Fruit fly (Drosophila melanogaster): ENCODE results near the gene SrpRbeta.

SrpRbeta gene

DNA sequence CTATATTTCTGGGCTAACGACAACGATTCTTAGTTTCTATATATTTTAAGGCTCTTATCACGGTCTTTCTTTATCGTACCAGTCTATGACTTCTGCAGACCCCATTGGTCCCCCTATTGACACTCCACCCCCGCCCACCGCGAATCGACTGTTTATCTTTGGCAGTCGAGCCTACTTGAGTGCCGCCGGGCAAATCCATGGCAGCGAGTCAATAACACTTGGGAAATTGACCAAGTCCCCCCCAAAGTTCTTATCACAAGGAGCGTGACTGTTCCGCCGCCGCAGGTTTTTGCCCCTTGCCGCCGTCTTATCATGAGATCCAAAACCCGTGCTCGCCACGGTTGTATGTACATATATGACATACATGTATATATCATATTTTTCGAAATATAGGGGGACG, 20.4 kb downstream of the SrpRbeta start:
- TF ChIP-seq CG15710 (tag; optimal IDR thresholded peaks at IDR 0.05) (no peak), CG32121 (GFP tag; IDR thresholded peaks at IDR 0.05) (peak; percentile 32; the same call in 1 of the 2 replicates), fd96Ca (GFP tag; IDR thresholded peaks at IDR 0.05) (0 out of 3 replicates have a peak, but pooled peaks have one; percentile 13), CG13204 (GFP tag; optimal IDR thresholded peaks at IDR 0.05) (no peak), EcR (GFP tag; optimal IDR thresholded peaks at IDR 0.05) (peak; percentile 82), CG12605 (GFP tag; IDR thresholded peaks at IDR 0.05) (no peak), CG8159 (tag; optimal IDR thresholded peaks at IDR 0.05) (no peak)

DNA sequence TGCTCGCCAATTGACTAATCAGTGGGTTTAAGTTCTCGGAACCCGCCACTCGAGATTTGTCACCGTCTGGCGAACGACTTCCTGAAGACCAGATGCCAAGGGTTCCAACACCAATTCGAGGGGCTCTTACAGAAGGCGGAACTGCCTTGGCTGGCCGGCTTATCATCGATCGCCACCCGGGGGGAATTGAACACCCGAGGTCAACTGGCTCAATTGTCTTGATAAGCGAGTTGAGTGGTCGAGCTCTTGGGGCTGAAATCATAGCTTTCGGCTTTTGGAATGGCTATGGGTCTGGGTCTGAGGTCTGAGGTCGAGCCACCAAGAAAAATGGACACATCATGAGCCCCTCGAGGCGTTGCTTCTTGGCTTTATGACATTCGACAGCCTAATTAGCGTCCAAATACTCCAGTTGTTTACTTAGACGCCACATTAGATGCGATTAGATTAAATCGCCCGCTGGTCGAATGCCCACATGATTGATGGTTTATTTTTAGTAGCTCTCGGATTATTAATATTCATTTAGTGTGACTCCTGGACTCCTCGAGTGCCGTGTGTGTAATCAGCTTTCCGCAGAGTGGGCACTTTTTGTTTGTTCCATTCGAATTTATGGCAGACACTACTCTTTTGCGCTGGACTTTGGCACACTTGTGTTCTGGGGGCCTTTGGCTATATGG, 21.4 kb downstream of the SrpRbeta start:
- TF ChIP-seq CG4496 (GFP tag; IDR thresholded peaks at IDR 0.05) (0 out of 3 replicates have a peak, but pooled peaks have one; percentile 33), rn (GFP tag; IDR thresholded peaks at IDR 0.05) (no peak), fd96Ca (GFP tag; IDR thresholded peaks at IDR 0.05) (peak; percentile 19; the same call in 1 of the 3 replicates), CG8159 (tag; optimal IDR thresholded peaks at IDR 0.05) (no peak)

DNA sequence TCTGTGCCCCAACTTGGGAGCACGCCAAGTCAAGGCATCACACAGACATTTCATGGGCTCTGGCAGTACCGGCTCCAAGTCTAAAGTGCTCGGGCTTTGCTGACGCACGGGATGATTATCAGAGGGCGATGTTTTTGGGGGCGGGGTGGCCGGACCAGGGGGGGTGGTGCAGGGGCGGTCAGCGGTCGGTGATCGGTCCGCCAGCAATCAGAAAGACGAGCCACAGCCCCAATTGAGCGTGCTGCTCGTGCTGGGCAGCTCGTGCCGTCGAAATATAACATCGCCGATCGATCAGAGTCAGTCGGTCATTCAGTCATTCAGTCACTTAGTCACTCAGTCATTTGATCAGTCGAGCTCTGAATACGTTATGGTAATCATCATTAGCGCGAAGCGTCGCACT, 22.2 kb downstream of the SrpRbeta start:
- TF ChIP-seq Snoo (tag; optimal IDR thresholded peaks at IDR 0.05) (peak; percentile 5), EcR (GFP tag; optimal IDR thresholded peaks at IDR 0.05) (peak; percentile 45), gl (tag; optimal IDR thresholded peaks at IDR 0.05) (peak; percentile 55), Pif1A (GFP tag; optimal IDR thresholded peaks at IDR 0.05) (no peak), fd96Ca (GFP tag; IDR thresholded peaks at IDR 0.05) (peak; percentile 41; the same call in 1 of the 3 replicates), rn (GFP tag; IDR thresholded peaks at IDR 0.05) (no peak), CG13204 (GFP tag; optimal IDR thresholded peaks at IDR 0.05) (peak; percentile 84), CG34367 (tag; optimal IDR thresholded peaks at IDR 0.05) (no peak), CG4496 (GFP tag; IDR thresholded peaks at IDR 0.05) (peak; percentile 49), Ets98B (GFP tag; IDR thresholded peaks at IDR 0.05) (0 out of 2 replicates have a peak, but pooled peaks have one; percentile 6), CG32121 (GFP tag; IDR thresholded peaks at IDR 0.05) (0 out of 2 replicates have a peak, but pooled peaks have one; percentile 16)

DNA sequence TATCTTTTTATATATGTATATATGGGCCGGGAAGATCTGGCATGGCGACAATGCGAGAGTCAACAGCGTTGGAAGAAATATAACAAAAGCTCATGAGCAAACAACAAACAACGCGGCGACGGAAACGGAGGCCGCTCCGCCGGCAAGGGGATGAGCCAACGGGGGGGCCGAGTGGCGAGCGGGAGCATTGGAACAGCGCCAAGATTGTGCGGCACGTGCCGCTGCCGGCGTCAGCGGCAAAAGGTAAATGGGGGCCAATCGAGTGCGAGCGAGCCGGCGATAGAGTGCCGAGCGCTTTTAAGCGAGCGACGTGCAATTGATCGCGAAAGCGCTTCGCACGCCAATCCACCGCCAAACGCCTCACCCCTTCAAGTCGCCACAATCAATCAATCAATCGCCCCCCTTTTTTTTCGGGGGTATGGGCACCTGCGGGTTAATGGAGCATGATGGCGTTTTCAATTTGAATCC, 23.5 kb downstream of the SrpRbeta start:
- TF ChIP-seq CG10348 (GFP tag; IDR thresholded peaks at IDR 0.05) (no peak), CG12605 (GFP tag; IDR thresholded peaks at IDR 0.05) (no peak), CG32121 (GFP tag; IDR thresholded peaks at IDR 0.05) (peak; percentile 71), Pif1B (GFP tag; optimal IDR thresholded peaks at IDR 0.05) (peak; percentile 34), EcR (GFP tag; optimal IDR thresholded peaks at IDR 0.05) (peak; percentile 74), Snoo (tag; optimal IDR thresholded peaks at IDR 0.05) (peak; percentile 59), CG17806 (tag; optimal IDR thresholded peaks at IDR 0.05) (no peak), CG4496 (GFP tag; IDR thresholded peaks at IDR 0.05) (peak; percentile 72), CG34367 (tag; optimal IDR thresholded peaks at IDR 0.05) (peak; percentile 1), CG8159 (tag; optimal IDR thresholded peaks at IDR 0.05) (peak; percentile 29), CG13204 (GFP tag; optimal IDR thresholded peaks at IDR 0.05) (peak; percentile 91), CG9948 (tag; optimal IDR thresholded peaks at IDR 0.05) (no peak), gl (tag; optimal IDR thresholded peaks at IDR 0.05) (peak; percentile 6), rn (GFP tag; IDR thresholded peaks at IDR 0.05) (0 out of 2 replicates have a peak, but pooled peaks have one; percentile 24), Ets98B (GFP tag; IDR thresholded peaks at IDR 0.05) (peak; percentile 38), CG15710 (tag; optimal IDR thresholded peaks at IDR 0.05) (peak; percentile 11), CG8301 (tag; optimal IDR thresholded peaks at IDR 0.05) (no peak), D1 (tag; optimal IDR thresholded peaks at IDR 0.05) (no peak), Pif1A (GFP tag; optimal IDR thresholded peaks at IDR 0.05) (peak; percentile 44), fd96Ca (GFP tag; IDR thresholded peaks at IDR 0.05) (no peak), CG14655 (GFP tag; optimal IDR thresholded peaks at IDR 0.05) (peak; percentile 24)

DNA sequence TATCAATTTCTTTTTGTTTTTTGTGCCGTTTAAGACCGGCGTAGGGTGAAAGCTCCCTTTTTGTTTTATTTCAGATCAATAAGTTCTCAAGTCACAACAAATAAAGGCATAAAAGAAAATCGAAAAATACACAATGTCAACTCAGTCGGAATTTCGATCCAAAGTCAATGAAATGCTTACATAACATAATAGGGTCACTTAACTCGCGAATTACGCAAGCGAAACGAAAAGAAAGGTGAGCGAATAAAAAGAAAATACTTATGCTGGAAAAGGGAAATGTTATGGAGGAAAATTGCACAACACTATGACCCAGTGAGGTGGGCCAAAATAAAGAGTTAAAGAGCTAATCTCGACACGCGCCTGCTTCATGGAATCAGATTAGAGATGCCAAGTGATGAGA, 24.1 kb downstream of the SrpRbeta start:
- no peak for TF ChIP-seq CG17806 (tag; optimal IDR thresholded peaks at IDR 0.05)
- no peak for TF ChIP-seq CG9948 (tag; optimal IDR thresholded peaks at IDR 0.05)
- TF ChIP-seq CG4496 (GFP tag; IDR thresholded peaks at IDR 0.05), result no peak
- no peak for TF ChIP-seq Pif1A (GFP tag; optimal IDR thresholded peaks at IDR 0.05)
- no peak for TF ChIP-seq CG13204 (GFP tag; optimal IDR thresholded peaks at IDR 0.05)
- TF ChIP-seq Snoo (tag; optimal IDR thresholded peaks at IDR 0.05), result no peak
- no peak for TF ChIP-seq CG8159 (tag; optimal IDR thresholded peaks at IDR 0.05)
- no peak for TF ChIP-seq Ets98B (GFP tag; IDR thresholded peaks at IDR 0.05)
- TF ChIP-seq gl (tag; optimal IDR thresholded peaks at IDR 0.05), result no peak
- TF ChIP-seq CG34367 (tag; optimal IDR thresholded peaks at IDR 0.05), result no peak
- TF ChIP-seq fd96Ca (GFP tag; IDR thresholded peaks at IDR 0.05), result no peak
- no peak for TF ChIP-seq EcR (GFP tag; optimal IDR thresholded peaks at IDR 0.05)
- no peak for TF ChIP-seq rn (GFP tag; IDR thresholded peaks at IDR 0.05)
- TF ChIP-seq Pif1B (GFP tag; optimal IDR thresholded peaks at IDR 0.05), result no peak
- no peak for TF ChIP-seq CG10348 (GFP tag; IDR thresholded peaks at IDR 0.05)
- no peak for TF ChIP-seq CG32121 (GFP tag; IDR thresholded peaks at IDR 0.05)
- no peak for TF ChIP-seq CG12605 (GFP tag; IDR thresholded peaks at IDR 0.05)
